Fruit fly (Drosophila melanogaster): Measurements from ENCODE around the gene tctn.

The tctn gene

DNA sequence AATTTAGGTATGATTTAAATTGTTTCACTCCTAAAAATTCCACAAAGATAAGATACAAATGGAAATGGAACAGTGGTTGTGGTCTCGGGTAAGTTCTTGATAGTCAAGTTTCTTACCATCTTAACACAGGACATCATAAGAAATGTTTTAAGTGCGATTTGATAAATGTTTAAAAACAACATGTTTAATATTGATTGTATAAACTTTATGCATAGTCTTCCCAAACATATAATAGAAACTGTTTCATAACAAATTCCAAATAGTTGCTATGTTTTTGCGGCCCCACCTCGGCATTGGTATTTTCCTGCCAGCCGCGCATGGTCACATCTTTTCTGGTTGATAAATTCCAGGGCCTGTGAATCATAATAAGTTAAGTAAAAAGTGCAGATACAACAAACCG is 5.6 kb downstream of the tctn start, which contains the start of gene Arpc4 (continued):
- TF ChIP-seq Spps (tag; optimal IDR thresholded peaks at IDR 0.05) (peak; percentile 27), CG7372 (GFP tag; IDR thresholded peaks at IDR 0.05) (peak; percentile 61), CG8944 (GFP tag; optimal IDR thresholded peaks at IDR 0.05) (peak; percentile 22), CG12769 (tag; optimal IDR thresholded peaks at IDR 0.05) (no peak), dmrt99B (tag; optimal IDR thresholded peaks at IDR 0.05) (no peak), pzg (GFP tag; optimal IDR thresholded peaks at IDR 0.05) (peak; percentile 66), Xrp1 (GFP tag; IDR thresholded peaks at IDR 0.05) (peak; percentile 67), chinmo (GFP tag; IDR thresholded peaks at IDR 0.05; ENCODE audit: partially characterized antibody) (no peak), Trl (optimal IDR thresholded peaks at IDR 0.05) (no peak), Trl (GFP tag; optimal IDR thresholded peaks at IDR 0.05) (peak; percentile 54), tgo (GFP tag; IDR thresholded peaks at IDR 0.05) (peak; percentile 74; the same call in 2 of the 3 replicates), Mrtf (GFP tag; IDR thresholded peaks at IDR 0.05) (peak; percentile 59; the same call in 1 of the 3 replicates), tll (GFP tag; optimal IDR thresholded peaks at IDR 0.05) (no peak), shn (GFP tag; optimal IDR thresholded peaks at IDR 0.05) (peak; percentile 37), CG2129 (GFP tag; IDR thresholded peaks at IDR 0.05; ENCODE audit: partially characterized antibody) (no peak), CG18011 (GFP tag; optimal IDR thresholded peaks at IDR 0.05) (peak; percentile 18), CG14014 (GFP tag; IDR thresholded peaks at IDR 0.05) (0 out of 2 replicates have a peak, but pooled peaks have one; percentile 52), Chrac-16 (GFP tag; optimal IDR thresholded peaks at IDR 0.05) (peak; percentile 23), Tbp (GFP tag; optimal IDR thresholded peaks at IDR 0.05) (no peak), chn (GFP tag; optimal IDR thresholded peaks at IDR 0.05) (peak; percentile 23), CG9932 (GFP tag; IDR thresholded peaks at IDR 0.05) (peak; percentile 79), CG15479 (GFP tag; optimal IDR thresholded peaks at IDR 0.05) (no peak), zen2 (GFP tag; IDR thresholded peaks at IDR 0.05; ENCODE audit: partially characterized antibody) (no peak), CG1529 (GFP tag; optimal IDR thresholded peaks at IDR 0.05) (no peak), sc (optimal IDR thresholded peaks at IDR 0.05) (no peak), sc (GFP tag; optimal IDR thresholded peaks at IDR 0.05) (no peak), so (GFP tag; IDR thresholded peaks at IDR 0.05) (no peak), Max (GFP tag; optimal IDR thresholded peaks at IDR 0.05) (peak; percentile 20), Opbp (GFP tag; IDR thresholded peaks at IDR 0.05; ENCODE audit: partially characterized antibody) (no peak), CG43689 (GFP tag; IDR thresholded peaks at IDR 0.05) (no peak), CG14965 (GFP tag; optimal IDR thresholded peaks at IDR 0.05; ENCODE audit: borderline replicate concordance) (no peak), unpg (GFP tag; optimal IDR thresholded peaks at IDR 0.05) (no peak), usp (GFP tag; optimal IDR thresholded peaks at IDR 0.05) (no peak), CG13775 (GFP tag; optimal IDR thresholded peaks at IDR 0.05) (peak; percentile 33), p53 (GFP tag; optimal IDR thresholded peaks at IDR 0.05) (peak; percentile 10), Ets97D (GFP tag; optimal IDR thresholded peaks at IDR 0.05) (peak; percentile 57), CG33557 (GFP tag; optimal IDR thresholded peaks at IDR 0.05) (no peak), Dek (tag; optimal IDR thresholded peaks at IDR 0.05) (peak; percentile 60), schlank (tag; optimal IDR thresholded peaks at IDR 0.05) (no peak), Hmx (GFP tag; optimal IDR thresholded peaks at IDR 0.05) (peak; percentile 18), CG15514 (GFP tag; optimal IDR thresholded peaks at IDR 0.05) (peak; percentile 69), HLH3B (GFP tag; IDR thresholded peaks at IDR 0.05) (peak; percentile 66), Hr3 (GFP tag; optimal IDR thresholded peaks at IDR 0.05) (peak; percentile 30), cas (GFP tag; IDR thresholded peaks at IDR 0.05) (peak; percentile 48; the same call in 1 of the 2 replicates), CG8478 (optimal IDR thresholded peaks at IDR 0.05) (no peak), NK7.1 (GFP tag; optimal IDR thresholded peaks at IDR 0.05) (no peak), Dref (GFP tag; IDR thresholded peaks at IDR 0.05) (0 out of 2 replicates have a peak, but pooled peaks have one; percentile 19), CG3995 (GFP tag; optimal IDR thresholded peaks at IDR 0.05) (no peak), CG11695 (GFP tag; IDR thresholded peaks at IDR 0.05) (peak; percentile 35; the same call in 1 of the 3 replicates), eve (GFP tag; optimal IDR thresholded peaks at IDR 0.05) (no peak), Lhr (GFP tag; optimal IDR thresholded peaks at IDR 0.05) (peak; percentile 65), C15 (GFP tag; IDR thresholded peaks at IDR 0.05) (peak; percentile 54; the same call in 1 of the 3 replicates)

Measured in whole organism, embryonic.